Fruit fly (Drosophila melanogaster): ENCODE data around the gene CG33310.

Gene CG33310

DNA sequence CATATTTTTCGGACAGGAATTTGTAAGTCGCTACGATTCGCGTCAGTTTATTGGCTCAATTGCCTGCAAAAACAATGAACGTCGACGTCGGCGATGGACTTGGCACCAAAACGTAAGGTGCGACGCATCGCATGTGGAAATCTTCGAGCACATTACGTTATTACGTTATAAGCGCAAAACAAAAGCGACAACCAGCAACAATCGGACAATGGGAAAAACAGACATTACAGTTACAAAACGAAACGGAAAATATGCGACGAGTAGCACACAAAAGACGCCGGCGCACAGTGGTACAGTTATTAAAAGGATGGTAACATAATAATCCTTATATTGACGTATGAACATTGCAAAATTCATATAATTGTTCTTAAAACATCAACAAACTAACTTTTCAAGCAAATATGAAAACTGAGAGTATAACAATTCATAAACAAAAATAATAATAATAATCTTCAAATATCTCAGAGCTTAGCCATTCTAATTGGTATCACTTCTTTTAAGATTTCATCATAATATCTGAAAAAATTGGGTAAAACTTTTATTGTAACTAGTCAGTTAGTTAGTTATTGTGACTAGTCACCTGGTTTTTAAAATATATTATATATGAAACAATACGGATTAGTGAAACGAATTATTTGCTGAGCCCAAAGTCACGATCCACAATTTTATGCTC, 31.7 kb upstream of the CG33310 start (continued):
- TF ChIP-seq pfk (GFP tag; optimal IDR thresholded peaks at IDR 0.05) (no peak), CG42726 (GFP tag; IDR thresholded peaks at IDR 0.05; ENCODE audit: partially characterized antibody) (no peak), al (GFP tag; IDR thresholded peaks at IDR 0.05) (no peak), Rx (GFP tag; IDR thresholded peaks at IDR 0.05) (no peak), hth (optimal IDR thresholded peaks at IDR 0.05) (no peak), CkIIα-i1 (GFP tag; IDR thresholded peaks at IDR 0.05) (no peak), CG6689 (GFP tag; IDR thresholded peaks at IDR 0.05) (peak; percentile 32; the same call in 1 of the 2 replicates), Neu2 (GFP tag; optimal IDR thresholded peaks at IDR 0.05; ENCODE audit: borderline replicate concordance) (no peak), ac (GFP tag; optimal IDR thresholded peaks at IDR 0.05) (no peak), CG11504 (tag; optimal IDR thresholded peaks at IDR 0.05) (peak; percentile 68), grau (tag; optimal IDR thresholded peaks at IDR 0.05) (peak; percentile 32), seq (GFP tag; IDR thresholded peaks at IDR 0.05) (no peak), ewg (GFP tag; optimal IDR thresholded peaks at IDR 0.05) (no peak), btn (GFP tag; optimal IDR thresholded peaks at IDR 0.05) (no peak), ken (GFP tag; IDR thresholded peaks at IDR 0.05) (no peak), Max (GFP tag; optimal IDR thresholded peaks at IDR 0.05) (no peak), ssp (GFP tag; IDR thresholded peaks at IDR 0.05) (no peak), Atf6 (GFP tag; IDR thresholded peaks at IDR 0.05) (no peak), Xrp1 (GFP tag; IDR thresholded peaks at IDR 0.05) (peak; percentile 10; the same call in 1 of the 2 replicates), CG13287 (GFP tag; IDR thresholded peaks at IDR 0.05; ENCODE audit: partially characterized antibody) (no peak), CG6791 (GFP tag; IDR thresholded peaks at IDR 0.05; ENCODE audit: partially characterized antibody) (no peak), Camta (GFP tag; optimal IDR thresholded peaks at IDR 0.05) (no peak), pita (GFP tag; optimal IDR thresholded peaks at IDR 0.05) (no peak), vvl (GFP tag; IDR thresholded peaks at IDR 0.05) (no peak), eve (GFP tag; optimal IDR thresholded peaks at IDR 0.05) (peak in 1 of 2 experiments; percentile 42), D19B (GFP tag; optimal IDR thresholded peaks at IDR 0.05) (no peak), Ravus (GFP tag; IDR thresholded peaks at IDR 0.05) (no peak), CG8478 (optimal IDR thresholded peaks at IDR 0.05) (no peak), CG7556 (GFP tag; optimal IDR thresholded peaks at IDR 0.05) (peak; percentile 46), ato (GFP tag; IDR thresholded peaks at IDR 0.05; ENCODE audit: partially characterized antibody) (no peak), CG10209 (GFP tag; optimal IDR thresholded peaks at IDR 0.05) (no peak), p53 (GFP tag; optimal IDR thresholded peaks at IDR 0.05) (no peak), NC2α (GFP tag; optimal IDR thresholded peaks at IDR 0.05) (no peak), CG10267 (tag; optimal IDR thresholded peaks at IDR 0.05) (no peak), Ssrp (tag; optimal IDR thresholded peaks at IDR 0.05) (peak; percentile 29), yki (optimal IDR thresholded peaks at IDR 0.05) (no peak), gt (GFP tag; IDR thresholded peaks at IDR 0.05) (no peak), dmrt99B (tag; optimal IDR thresholded peaks at IDR 0.05) (peak; percentile 35), Hr51 (GFP tag; optimal IDR thresholded peaks at IDR 0.05) (peak in 1 of 2 experiments; percentile 62), tna (GFP tag; IDR thresholded peaks at IDR 0.05; ENCODE audit: partially characterized antibody) (no peak), CG3838 (GFP tag; optimal IDR thresholded peaks at IDR 0.05) (no peak), Doc2 (GFP tag; IDR thresholded peaks at IDR 0.05) (no peak), psq (GFP tag; optimal IDR thresholded peaks at IDR 0.05) (no peak), C15 (GFP tag; IDR thresholded peaks at IDR 0.05) (no peak), Ptx1 (GFP tag; IDR thresholded peaks at IDR 0.05) (peak; percentile 16; the same call in 1 of the 2 replicates), CG3407 (GFP tag; optimal IDR thresholded peaks at IDR 0.05) (no peak), CG30403 (GFP tag; optimal IDR thresholded peaks at IDR 0.05) (peak; percentile 28), CG8281 (tag; optimal IDR thresholded peaks at IDR 0.05) (no peak), bcd (GFP tag; optimal IDR thresholded peaks at IDR 0.05) (no peak), CG4360 (GFP tag; IDR thresholded peaks at IDR 0.05) (no peak), CG11247 (GFP tag; IDR thresholded peaks at IDR 0.05) (no peak)
